Fruit fly (Drosophila melanogaster) whole organism, prepupa: ENCODE measurements around the gene Hipk.

ENCODE experiments used
- Blimp-1 ChIP-seq: fragments of 200-800 bp; sonication (Bioruptor generic); optimal IDR thresholded peaks from 3 replicates; lab custom pipeline; 2017; ENCODE audit warnings: missing biosample characterization, missing genetic modification characterization, mild to moderate bottlenecking, moderate library complexity, missing genetic modification reagents
- CG10669 ChIP-seq: fragments of 200-800 bp; sonication (Bioruptor generic); optimal IDR thresholded peaks from 3 replicates; lab custom pipeline; 2018; ENCODE audit warnings: missing biosample characterization, mild to moderate bottlenecking, missing genetic modification characterization, moderate library complexity
- CG11294 ChIP-seq: fragments of 200-800 bp; sonication (Bioruptor generic); IDR thresholded peaks from 2 replicates; pipeline ENCODE4 v1.3.6; 2022; ENCODE audit warnings: missing biosample characterization, missing genetic modification characterization
- CG11762 ChIP-seq: fragments of 200-800 bp; sonication (Bioruptor generic); optimal IDR thresholded peaks from 3 replicates; lab custom pipeline; 2016; ENCODE audit warnings: missing biosample characterization, missing genetic modification characterization; ENCODE audit not compliant: insufficient read depth
- CG15336 ChIP-seq: fragments of 200-800 bp; sonication (Bioruptor generic); IDR thresholded peaks from 2 replicates; pipeline ENCODE4 v1.3.6; 2022; ENCODE audit warnings: missing biosample characterization, missing genetic modification characterization
- CG16779 ChIP-seq: fragments of 200-800 bp; sonication (Bioruptor generic); optimal IDR thresholded peaks from 3 replicates; lab custom pipeline; 2017; ENCODE audit warnings: missing biosample characterization, mild to moderate bottlenecking, missing genetic modification characterization
- CG31627 ChIP-seq: fragments of 200-800 bp; sonication (Bioruptor generic); optimal IDR thresholded peaks from 3 replicates; lab custom pipeline; 2016; ENCODE audit warnings: missing biosample characterization, missing genetic modification characterization
- CG34406 ChIP-seq: fragments of 200-800 bp; sonication (Bioruptor generic); optimal IDR thresholded peaks from 3 replicates; lab custom pipeline; 2016; ENCODE audit warnings: missing biosample characterization, missing genetic modification characterization
- CG3919 ChIP-seq: fragments of 200-800 bp; sonication (Bioruptor generic); optimal IDR thresholded peaks from 3 replicates; lab custom pipeline; 2016; ENCODE audit warnings: missing biosample characterization, missing genetic modification characterization
- CG4318 ChIP-seq: fragments of 200-800 bp; sonication (Bioruptor generic); optimal IDR thresholded peaks from 3 replicates; lab custom pipeline; 2017; ENCODE audit warnings: missing biosample characterization, mild to moderate bottlenecking, missing genetic modification characterization
- CG6163 ChIP-seq: fragments of 200-800 bp; sonication (Bioruptor generic); IDR thresholded peaks from 3 replicates; pipeline ENCODE4 v1.3.6; 2022; ENCODE audit warnings: missing biosample characterization, missing genetic modification characterization
- CG6276 ChIP-seq: fragments of 200-800 bp; sonication (Bioruptor generic); optimal IDR thresholded peaks from 2 replicates; lab custom pipeline; 2017; ENCODE audit warnings: missing biosample characterization, mild to moderate bottlenecking, missing genetic modification characterization
- CG6808 ChIP-seq: fragments of 200-800 bp; sonication (Bioruptor generic); optimal IDR thresholded peaks from 3 replicates; lab custom pipeline; 2017; ENCODE audit warnings: missing biosample characterization, missing genetic modification characterization, mild to moderate bottlenecking, moderate library complexity, missing genetic modification reagents
- CG6854 ChIP-seq: fragments of 200-800 bp; sonication (Bioruptor generic); optimal IDR thresholded peaks from 2 replicates; lab custom pipeline; 2017; ENCODE audit warnings: missing biosample characterization, mild to moderate bottlenecking, missing genetic modification characterization
- CG8119 ChIP-seq: fragments of 200-800 bp; sonication (Bioruptor generic); IDR thresholded peaks from 3 replicates; pipeline ENCODE4 v1.3.6; 2022; ENCODE audit warnings: missing biosample characterization, missing genetic modification characterization
- CG9139 ChIP-seq: fragments of 200-800 bp; sonication (Bioruptor generic); optimal IDR thresholded peaks from 3 replicates; lab custom pipeline; 2017; ENCODE audit warnings: missing biosample characterization, mild to moderate bottlenecking, missing genetic modification characterization
- Ets21C ChIP-seq: fragments of 200-800 bp; sonication (Bioruptor generic); optimal IDR thresholded peaks from 3 replicates; lab custom pipeline; 2016; ENCODE audit warnings: missing biosample characterization, missing genetic modification characterization
- Gug ChIP-seq: fragments of 200-800 bp; sonication (Bioruptor generic); IDR thresholded peaks from 2 replicates; pipeline ENCODE4 v1.3.6; 2022; ENCODE audit warnings: missing biosample characterization, missing genetic modification characterization
- Met ChIP-seq: fragments of 200-800 bp; sonication (Bioruptor generic); optimal IDR thresholded peaks from 3 replicates; lab custom pipeline; 2016; ENCODE audit warnings: missing biosample characterization, missing genetic modification characterization
- Smox ChIP-seq: fragments of 200-800 bp; sonication (Bioruptor generic); optimal IDR thresholded peaks from 3 replicates; lab custom pipeline; 2016; ENCODE audit warnings: missing biosample characterization, missing genetic modification characterization
- Sox15 ChIP-seq: fragments of 200-800 bp; sonication (Bioruptor generic); optimal IDR thresholded peaks from 3 replicates; lab custom pipeline; 2016; ENCODE audit warnings: missing biosample characterization, missing genetic modification characterization
- dac ChIP-seq: fragments of 200-800 bp; sonication (Bioruptor generic); optimal IDR thresholded peaks from 2 replicates; lab custom pipeline; 2017; ENCODE audit warnings: missing biosample characterization, mild to moderate bottlenecking, missing genetic modification characterization
- eg ChIP-seq: fragments of 200-800 bp; sonication (Bioruptor generic); IDR thresholded peaks from 3 replicates; pipeline ENCODE4 v1.3.6; 2022; ENCODE audit warnings: missing biosample characterization, missing genetic modification characterization
- esn ChIP-seq: fragments of 200-800 bp; sonication (Bioruptor generic); optimal IDR thresholded peaks from 2 replicates; lab custom pipeline; 2016; ENCODE audit warnings: missing biosample characterization, mild to moderate bottlenecking, missing genetic modification characterization, moderate library complexity
- fd85E ChIP-seq: fragments of 200-800 bp; sonication (Bioruptor generic); optimal IDR thresholded peaks from 3 replicates; lab custom pipeline; 2016; ENCODE audit warnings: missing biosample characterization, missing genetic modification characterization
- fkh ChIP-seq: fragments of 200-800 bp; sonication (Bioruptor generic); optimal IDR thresholded peaks from 3 replicates; lab custom pipeline; 2017; ENCODE audit warnings: missing biosample characterization, mild to moderate bottlenecking, missing genetic modification characterization, moderate library complexity
- net ChIP-seq: fragments of 200-800 bp; sonication (Bioruptor generic); optimal IDR thresholded peaks from 3 replicates; lab custom pipeline; 2016; ENCODE audit warnings: missing biosample characterization, missing genetic modification characterization
- pdm3 ChIP-seq: fragments of 200-800 bp; sonication (Bioruptor generic); optimal IDR thresholded peaks from 3 replicates; lab custom pipeline; 2016; ENCODE audit warnings: missing biosample characterization, missing genetic modification characterization
- salr ChIP-seq, 2 experiments: fragments of 200-800 bp; sonication (Bioruptor generic); optimal IDR thresholded peaks; 3 replicates each; lab custom pipeline; 2016 to 2018; ENCODE audit warnings: missing biosample characterization in 2 of 2, missing genetic modification characterization in 2 of 2, mild to moderate bottlenecking in 1 of 2
- ss ChIP-seq, 2 experiments: fragments of 200-800 bp; sonication (Bioruptor generic); optimal IDR thresholded peaks; 2 replicates in 1 of 2; 3 replicates in 1 of 2; lab custom pipeline; 2017 to 2018; ENCODE audit warnings: mild to moderate bottlenecking in 2 of 2, missing biosample characterization in 2 of 2, missing genetic modification characterization in 2 of 2, moderate library complexity in 1 of 2
- svp ChIP-seq: fragments of 200-800 bp; sonication (Bioruptor generic); peaks from one replicate; lab custom pipeline; 2016; ENCODE audit warnings: missing biosample characterization, missing genetic modification characterization
- vri ChIP-seq: fragments of 200-800 bp; sonication (Bioruptor generic); optimal IDR thresholded peaks from 3 replicates; lab custom pipeline; 2016; ENCODE audit warnings: missing biosample characterization, mild to moderate bottlenecking, missing genetic modification characterization

Hipk gene

dm6 chr3L:623556-623955 is 80.7 kb downstream of the Hipk start (continued):
- no peak for TF ChIP-seq CG6276 (GFP tag; lab: Kevin White, UChicago)
- peak; percentile 1 for TF ChIP-seq CG10669 (GFP tag; lab: Kevin White, UChicago)
- TF ChIP-seq CG6854 (GFP tag; lab: Kevin White, UChicago) = no peak
- TF ChIP-seq Blimp-1 (GFP tag; lab: Kevin White, UChicago) = no peak
- TF ChIP-seq Sox15 (GFP tag; lab: Kevin White, UChicago) = no peak
- no peak for TF ChIP-seq Ets21C (GFP tag; lab: Kevin White, UChicago)
- TF ChIP-seq CG16779 (tag; lab: Kevin White, UChicago) = no peak
- peak; percentile 32 for TF ChIP-seq CG34406 (GFP tag; lab: Kevin White, UChicago)
- no peak for TF ChIP-seq CG6808
- TF ChIP-seq ss (GFP tag; optimal IDR thresholded peaks at IDR 0.05; lab: Kevin White, UChicago) = no peak
- TF ChIP-seq net (GFP tag; lab: Kevin White, UChicago) = no peak
- no peak for TF ChIP-seq vri (GFP tag; lab: Kevin White, UChicago)
- TF ChIP-seq CG31627 = no peak
- no peak for TF ChIP-seq Met (GFP tag; lab: Kevin White, UChicago)
- TF ChIP-seq CG11762 (GFP tag; lab: Kevin White, UChicago) = no peak
- TF ChIP-seq pdm3 (GFP tag; lab: Kevin White, UChicago) = peak; percentile 31
- peak; percentile 76 for TF ChIP-seq eg (GFP tag; lab: Robert Waterston, UW)

DNA sequence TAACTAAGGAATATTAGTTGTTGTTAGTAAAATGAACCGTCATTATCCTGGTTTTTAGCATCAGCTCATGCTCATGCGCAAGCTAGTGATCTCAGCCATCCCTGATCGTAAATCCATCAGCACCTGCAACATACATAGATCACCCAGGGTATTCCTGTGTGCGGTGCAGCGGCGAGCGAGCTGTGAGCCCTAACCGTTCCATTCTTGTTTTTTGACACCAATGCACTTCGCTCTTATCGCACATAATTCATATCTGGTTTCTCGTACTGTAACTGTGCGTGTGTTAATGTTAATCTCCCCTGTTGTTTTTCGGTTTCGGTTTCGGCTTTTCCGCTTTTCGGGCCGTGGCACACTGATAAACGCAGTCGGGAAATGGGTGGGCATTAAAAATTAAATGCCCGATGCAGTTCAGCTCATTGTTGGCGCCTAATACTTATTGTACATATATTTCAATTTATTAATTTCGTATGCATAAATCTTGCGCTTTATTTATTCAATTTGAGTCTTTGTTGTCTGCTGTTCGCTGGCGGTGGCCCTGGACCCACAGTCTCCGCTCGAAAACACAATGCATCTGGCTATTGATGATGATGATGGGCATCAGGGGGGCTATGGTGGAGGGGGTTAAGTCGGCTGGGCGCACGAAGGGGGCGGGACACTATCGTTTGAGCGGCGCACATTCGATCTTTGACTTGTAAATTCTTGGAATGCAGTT is 81.5 kb downstream of the Hipk start:
- TF ChIP-seq fkh (GFP tag; lab: Kevin White, UChicago) (peak; percentile 26), CG3919 (GFP tag; lab: Kevin White, UChicago) (no peak), fd85E (no peak), CG4318 (no peak), esn (no peak), svp (GFP tag; lab: Kevin White, UChicago) (peak; percentile 74)

- TF ChIP-seq pdm3 (GFP tag; lab: Kevin White, UChicago) (no peak), salr (GFP tag; optimal IDR thresholded peaks at IDR 0.05; lab: Kevin White, UChicago) (no peak), eg (GFP tag; lab: Robert Waterston, UW) (peak; percentile 71), Smox (GFP tag; lab: Kevin White, UChicago) (no peak), Gug (GFP tag; lab: Robert Waterston, UW) (0 out of 2 replicates have a peak, but pooled peaks have one; percentile 14), CG6276 (GFP tag; lab: Kevin White, UChicago) (peak; percentile 20), CG34406 (GFP tag; lab: Kevin White, UChicago) (no peak), dac (GFP tag; lab: Kevin White, UChicago) (no peak), CG15336 (GFP tag; lab: Robert Waterston, UW) (no peak; the same call in 1 of the 2 replicates), CG8119 (GFP tag; lab: Robert Waterston, UW) (0 out of 3 replicates have a peak, but pooled peaks have one; percentile 36), svp (GFP tag; lab: Kevin White, UChicago) (no peak), fkh (GFP tag; lab: Kevin White, UChicago) (peak; percentile 53), CG11294 (no peak), CG9139 (no peak), CG6163 (GFP tag; lab: Robert Waterston, UW) (peak; percentile 54; the same call in 2 of the 3 replicates), Met (GFP tag; lab: Kevin White, UChicago) (peak; percentile 7)
These were observed 83.0 kb downstream of the Hipk start for dm6 chr3L:625899-626298.
